Fruit fly (Drosophila melanogaster): ENCODE data around the gene CG34041.

dm6 chr3R:30518274-30518873 is 10.6 kb downstream of the CG34041 start:
- no peak for TF ChIP-seq psq (optimal IDR thresholded peaks at IDR 0.05)
- no peak for TF ChIP-seq pan (optimal IDR thresholded peaks at IDR 0.05)
- TF ChIP-seq Dll (optimal IDR thresholded peaks at IDR 0.05): no peak
- TF ChIP-seq CG8478 (optimal IDR thresholded peaks at IDR 0.05): no peak
- TF ChIP-seq EcR (GFP tag; optimal IDR thresholded peaks at IDR 0.05): no peak
- no peak for TF ChIP-seq usp (GFP tag; optimal IDR thresholded peaks at IDR 0.05)
